Fruit fly (Drosophila melanogaster): ENCODE measurements around the gene Ssadh.

dm6 chr3R:25609027-25609426 is 17.7 kb downstream of the Ssadh start, which contains the start of gene ymp:
- TF ChIP-seq CG15710 (tag; optimal IDR thresholded peaks at IDR 0.05): no peak
- TF ChIP-seq Pif1A (GFP tag; optimal IDR thresholded peaks at IDR 0.05): no peak
- no peak for TF ChIP-seq D1 (tag; optimal IDR thresholded peaks at IDR 0.05)
- TF ChIP-seq Pif1B (GFP tag; optimal IDR thresholded peaks at IDR 0.05): no peak
- TF ChIP-seq CG8159 (tag; optimal IDR thresholded peaks at IDR 0.05): no peak

Data from whole organism, pupa.